Worm (Caenorhabditis elegans) whole organism, young adult: ENCODE results near the gene T19D7.6.

Source experiments
- B0035.1 ChIP-seq: sonication (generic microtip); optimal IDR thresholded peaks from 2 replicates; lab custom pipeline; 2016; ENCODE audit warnings: missing genetic modification characterization, mild to moderate bottlenecking, missing compliant biosample characterization, missing genotype, missing genetic modification reagents
- B0261.1 ChIP-seq: sonication (generic microtip); optimal IDR thresholded peaks from 2 replicates; lab custom pipeline; 2016; ENCODE audit warnings: mild to moderate bottlenecking, missing genetic modification characterization, moderate library complexity, missing compliant biosample characterization
- D2030.7 ChIP-seq: fragments of 200-800 bp; sonication (Bioruptor generic); IDR thresholded peaks from 2 replicates; pipeline ENCODE4 v1.3.6; 2022; ENCODE audit warnings: missing genetic modification reagents, missing genetic modification characterization, missing compliant biosample characterization
- F22D6.2 ChIP-seq: sonication (generic microtip); optimal IDR thresholded peaks from 2 replicates; lab custom pipeline; 2016; ENCODE audit warnings: mild to moderate bottlenecking, missing genetic modification characterization, missing compliant biosample characterization
- F33H1.4 ChIP-seq: fragments of 200-800 bp; sonication (Bioruptor generic); IDR thresholded peaks from 2 replicates; pipeline ENCODE4 v1.3.6; 2022; ENCODE audit warnings: missing genetic modification reagents, missing genetic modification characterization, missing compliant biosample characterization
- F52B5.7 ChIP-seq: sonication (generic microtip); optimal IDR thresholded peaks from 2 replicates; lab custom pipeline; 2016; ENCODE audit warnings: mild to moderate bottlenecking, missing genetic modification characterization, missing compliant biosample characterization
- Y56A3A.18 ChIP-seq: fragments of 200-800 bp; sonication (Bioruptor generic); IDR thresholded peaks from 2 replicates; pipeline ENCODE4 v1.3.6; 2022; ENCODE audit warnings: missing genetic modification reagents, missing genetic modification characterization, missing compliant biosample characterization
- Y67H2A.10 ChIP-seq: fragments of 200-800 bp; sonication (Bioruptor generic); conservative IDR thresholded peaks from 2 replicates; pipeline ENCODE4 v1.3.6; 2022; ENCODE audit warnings: missing genetic modification reagents, missing genetic modification characterization, missing compliant biosample characterization
- Y95B8A.8 ChIP-seq: fragments of 200-800 bp; sonication (Bioruptor generic); IDR thresholded peaks from 2 replicates; pipeline ENCODE4 v1.3.6; 2022; ENCODE audit warnings: missing genetic modification reagents, missing genetic modification characterization, missing compliant biosample characterization
- attf-5 ChIP-seq: fragments of 200-800 bp; sonication (Bioruptor generic); optimal IDR thresholded peaks from 2 replicates; lab custom pipeline; 2018; ENCODE audit warnings: mild to moderate bottlenecking, missing genetic modification characterization, missing compliant biosample characterization
- cebp-1 ChIP-seq, 2 experiments: fragments of 200-800 bp in 1 of 2; sonication (Bioruptor generic) in 1 of 2; sonication (generic microtip) in 1 of 2; IDR thresholded peaks in 1 of 2; optimal IDR thresholded peaks in 1 of 2; 2 replicates each; pipeline versions ENCODE4 v1.3.6 to Lab custom; 2017 to 2022; ENCODE audit warnings: missing compliant biosample characterization in 2 of 2, missing genetic modification characterization in 2 of 2, mild to moderate bottlenecking in 1 of 2, missing genetic modification reagents in 1 of 2, moderate library complexity in 1 of 2
- ceh-100 ChIP-seq: fragments of 200-800 bp; sonication (Bioruptor generic); IDR thresholded peaks from 2 replicates; pipeline ENCODE4 v1.3.6; 2022; ENCODE audit warnings: missing genetic modification reagents, missing genetic modification characterization, missing compliant biosample characterization
- ceh-27 ChIP-seq: fragments of 200-800 bp; sonication (Bioruptor generic); optimal IDR thresholded peaks from 2 replicates; lab custom pipeline; 2018; ENCODE audit warnings: mild to moderate bottlenecking, missing genetic modification characterization, moderate library complexity, missing compliant biosample characterization
- dox-1 ChIP-seq: fragments of 200-800 bp; sonication (Bioruptor generic); IDR thresholded peaks from 2 replicates; pipeline ENCODE4 v1.3.6; 2022; ENCODE audit warnings: missing genetic modification reagents, missing genetic modification characterization, missing compliant biosample characterization
- egrh-3 ChIP-seq: fragments of 200-800 bp; sonication (Bioruptor generic); IDR thresholded peaks from 2 replicates; pipeline ENCODE4 v1.3.6; 2022; ENCODE audit warnings: missing genetic modification reagents, missing genetic modification characterization, missing compliant biosample characterization
- ets-4 ChIP-seq: fragments of 200-800 bp; sonication (Bioruptor generic); optimal IDR thresholded peaks from 2 replicates; lab custom pipeline; 2018; ENCODE audit warnings: mild to moderate bottlenecking, missing genetic modification characterization, missing compliant biosample characterization
- let-607 ChIP-seq, 2 experiments: fragments of 200-800 bp in 1 of 2; sonication (Bioruptor generic) in 1 of 2; sonication (generic microtip) in 1 of 2; optimal IDR thresholded peaks; 2 replicates each; lab custom pipeline; 2016 to 2018; ENCODE audit warnings: mild to moderate bottlenecking in 2 of 2, missing compliant biosample characterization in 2 of 2, missing genetic modification characterization in 2 of 2, moderate library complexity in 2 of 2, missing genotype in 1 of 2
- lin-26 ChIP-seq: fragments of 200-800 bp; sonication (Bioruptor generic); IDR thresholded peaks from 2 replicates; pipeline ENCODE4 v1.3.6; 2022; ENCODE audit warnings: missing genetic modification reagents, missing genetic modification characterization, missing compliant biosample characterization
- lin-54 ChIP-seq: fragments of 200-800 bp; sonication (Bioruptor generic); optimal IDR thresholded peaks from 2 replicates; lab custom pipeline; 2018; ENCODE audit warnings: mild to moderate bottlenecking, missing genetic modification characterization, missing compliant biosample characterization
- madf-3 ChIP-seq: fragments of 200-800 bp; sonication (Bioruptor generic); IDR thresholded peaks from 2 replicates; pipeline ENCODE4 v1.3.6; 2022; ENCODE audit warnings: missing genetic modification reagents, missing genetic modification characterization, missing compliant biosample characterization
- madf-6 ChIP-seq: fragments of 200-800 bp; sonication (Bioruptor generic); IDR thresholded peaks from 2 replicates; pipeline ENCODE4 v1.3.6; 2022; ENCODE audit warnings: missing genetic modification reagents, missing genetic modification characterization, missing compliant biosample characterization
- madf-8 ChIP-seq: fragments of 200-800 bp; sonication (Bioruptor generic); conservative IDR thresholded peaks from 2 replicates; pipeline ENCODE4 v1.3.6; 2022; ENCODE audit warnings: missing genetic modification reagents, missing genetic modification characterization, missing compliant biosample characterization
- mxl-1 ChIP-seq: sonication (generic microtip); optimal IDR thresholded peaks from 2 replicates; lab custom pipeline; 2016; ENCODE audit warnings: missing genetic modification characterization, missing compliant biosample characterization
- nhr-120 ChIP-seq: fragments of 200-800 bp; sonication (Bioruptor generic); IDR thresholded peaks from 2 replicates; pipeline ENCODE4 v1.3.6; 2022; ENCODE audit warnings: missing genetic modification characterization, missing compliant biosample characterization
- nhr-80 ChIP-seq: sonication (generic microtip); optimal IDR thresholded peaks from 2 replicates; lab custom pipeline; 2016; ENCODE audit warnings: missing genetic modification characterization, missing compliant biosample characterization
- nhr-90 ChIP-seq: sonication (generic microtip); optimal IDR thresholded peaks from 2 replicates; lab custom pipeline; 2016; ENCODE audit warnings: missing genotype, mild to moderate bottlenecking, missing genetic modification characterization, missing compliant biosample characterization
- rpc-1 ChIP-seq, 2 experiments: fragments of 150-350 bp in 1 of 2; sonication (generic microtip) in 1 of 2; optimal IDR thresholded peaks; 2 replicates each; lab custom pipeline; 2014 to 2018; ENCODE audit warnings: missing biosample characterization in 1 of 2, missing genetic modification characterization in 1 of 2, missing genetic modification reagents in 1 of 2, missing genotype in 1 of 2
- sea-2 ChIP-seq: fragments of 200-800 bp; sonication (Bioruptor generic); IDR thresholded peaks from 2 replicates; pipeline ENCODE4 v1.3.6; 2022; ENCODE audit warnings: missing genetic modification characterization, missing compliant biosample characterization
- snpc-3.4 ChIP-seq: sonication (generic microtip); optimal IDR thresholded peaks from 2 replicates; lab custom pipeline; 2017; ENCODE audit warnings: missing genetic modification characterization, mild to moderate bottlenecking, missing compliant biosample characterization, antibody characterized with exemption, moderate library complexity, missing genotype, missing genetic modification reagents
- snpc-4 ChIP-seq, 5 experiments: fragments of 150-350 bp in 1 of 5; sonication (generic microtip) in 4 of 5; optimal IDR thresholded peaks; 2 replicates each; lab custom pipeline; 2014 to 2018; ENCODE audit warnings: missing genetic modification characterization in 5 of 5, missing biosample characterization in 3 of 5, antibody characterized with exemption in 2 of 5, mild to moderate bottlenecking in 2 of 5, missing compliant biosample characterization in 2 of 5, missing genotype in 2 of 5, moderate library complexity in 2 of 5, missing genetic modification reagents in 1 of 5
- tbx-9 ChIP-seq: sonication (generic microtip); optimal IDR thresholded peaks from 2 replicates; lab custom pipeline; 2016; ENCODE audit warnings: borderline replicate concordance, missing genetic modification characterization, inconsistent platforms, missing compliant biosample characterization
- unc-62 ChIP-seq: fragments of 150-350 bp; optimal IDR thresholded peaks from 2 replicates; lab custom pipeline; 2014; ENCODE audit warnings: missing biosample characterization, missing genetic modification reagents, missing genetic modification characterization
- zfh-2 ChIP-seq: fragments of 200-800 bp; sonication (Bioruptor generic); conservative IDR thresholded peaks from 2 replicates; pipeline ENCODE4 v1.3.6; 2022; ENCODE audit warnings: missing genetic modification reagents, missing genetic modification characterization, missing compliant biosample characterization
- ztf-22 ChIP-seq: fragments of 200-800 bp; sonication (Bioruptor generic); optimal IDR thresholded peaks from 2 replicates; lab custom pipeline; 2018; ENCODE audit warnings: mild to moderate bottlenecking, missing genetic modification characterization, moderate library complexity, missing compliant biosample characterization
- ztf-25 ChIP-seq: fragments of 200-800 bp; sonication (Bioruptor generic); IDR thresholded peaks from 2 replicates; pipeline ENCODE4 v1.3.6; 2022; ENCODE audit warnings: missing genetic modification reagents, missing genetic modification characterization, missing compliant biosample characterization

T19D7.6 gene

DNA sequence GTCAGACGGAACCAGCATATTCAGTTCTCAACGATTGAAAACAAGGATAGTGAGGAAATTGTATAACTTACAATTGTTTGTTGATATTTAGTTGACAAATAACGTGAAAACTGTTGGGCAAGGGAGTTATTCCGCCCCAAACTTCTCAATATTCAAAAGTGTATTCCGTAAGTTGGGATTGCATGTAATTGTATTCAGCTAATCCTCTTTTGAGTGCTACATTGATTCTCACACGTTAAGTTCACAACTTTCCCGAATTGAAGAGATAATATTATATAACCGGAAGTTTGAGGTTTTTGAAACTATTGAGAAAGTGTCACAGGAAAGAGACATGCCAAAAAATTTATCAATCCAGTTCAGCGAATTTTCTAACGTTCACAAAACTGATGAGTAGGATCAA lies 15.8 kb downstream of the T19D7.6 start, which contains the start of gene ifc-2:
ifc-2 (minus strand) TSS at position 101 of the 400 bp plus-strand sequence.
- no peak for TF ChIP-seq lin-54 (GFP tag; lab: Kevin White, UChicago)

DNA sequence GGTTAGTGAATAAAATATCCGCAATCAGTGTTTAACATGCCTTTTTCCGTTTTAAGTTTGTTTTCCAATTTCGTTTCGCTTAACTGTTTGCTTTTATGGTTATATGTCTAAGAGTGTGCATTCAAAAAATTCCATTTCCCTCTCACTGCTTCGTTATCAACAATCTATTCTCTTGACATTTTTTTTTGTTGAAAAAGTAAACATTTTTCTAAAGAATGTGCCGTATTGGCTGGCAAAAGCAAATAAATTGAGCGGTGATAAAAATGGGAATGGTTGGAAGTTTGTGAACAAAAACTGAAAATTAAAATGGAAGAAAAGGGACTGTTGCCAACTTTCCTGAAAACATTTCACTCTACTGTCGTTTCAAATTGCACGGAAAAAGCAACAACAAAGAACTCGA lies 19.0 kb downstream of the T19D7.6 start:
- TF ChIP-seq nhr-90 (tag; lab: Kevin White, UChicago) (no peak), lin-26 (no peak), nhr-80 (peak; percentile 72), nhr-120 (GFP tag; lab: Robert Waterston, UW) (no peak), snpc-4 (GFP tag; optimal IDR thresholded peaks at IDR 0.05; lab: Kevin White, UChicago) (no peak), snpc-4 (tag; optimal IDR thresholded peaks at IDR 0.05; lab: Kevin White, UChicago) (peak in 1 of 4 experiments; percentile 32)
- TF ChIP-seq, all 124 proteins: peak for 2

- TF ChIP-seq nhr-80 (peak; percentile 63), attf-5 (GFP tag; lab: Kevin White, UChicago) (no peak), lin-54 (GFP tag; lab: Kevin White, UChicago) (no peak), egrh-3 (GFP tag; lab: Robert Waterston, UW) (no peak)
Measured at ce11 chrX:646493-646892, 24.1 kb downstream of the T19D7.6 start.

DNA sequence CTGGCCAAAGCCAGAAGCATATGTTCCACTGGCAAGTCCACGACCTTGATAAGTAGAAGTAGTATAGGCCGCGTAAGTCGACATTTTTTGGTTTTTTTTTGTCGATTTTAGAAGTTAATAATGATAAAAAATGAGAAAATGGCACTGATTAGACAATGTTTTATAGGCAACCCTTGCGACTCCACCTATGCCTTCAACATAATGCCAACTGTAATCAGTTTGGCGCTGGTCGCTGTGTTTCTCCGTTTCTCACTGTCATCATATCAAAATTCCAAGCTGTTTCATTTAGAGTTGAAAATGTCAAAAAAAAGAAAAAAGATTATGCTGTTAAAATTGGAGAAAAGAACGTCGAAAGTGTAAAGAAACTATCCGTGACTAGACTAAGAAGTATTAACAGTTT lies 25.0 kb downstream of the T19D7.6 start:
- TF ChIP-seq cebp-1 (GFP tag; IDR thresholded peaks at IDR 0.05; lab: Robert Waterston, UW) (no peak), cebp-1 (tag; optimal IDR thresholded peaks at IDR 0.05; lab: Kevin White, UChicago) (peak; percentile 2), B0035.1 (no peak), tbx-9 (no peak), ceh-27 (GFP tag; lab: Kevin White, UChicago) (no peak), let-607 (tag; optimal IDR thresholded peaks at IDR 0.05; lab: Kevin White, UChicago) (peak; percentile 80 to 90), nhr-80 (peak; percentile 93), zfh-2 (GFP tag; lab: Robert Waterston, UW) (no peak), madf-3 (GFP tag; lab: Robert Waterston, UW) (no peak)

- no peak for TF ChIP-seq Y56A3A.18 (GFP tag; lab: Robert Waterston, UW)
- no peak for TF ChIP-seq unc-62 (GFP tag; lab: Kevin White, UChicago)
- peak; percentile 21 for TF ChIP-seq nhr-80
- no peak for TF ChIP-seq F22D6.2 (tag; lab: Kevin White, UChicago)
- TF ChIP-seq rpc-1 (optimal IDR thresholded peaks at IDR 0.05; lab: Kevin White, UChicago): no peak
- no peak for TF ChIP-seq rpc-1 (tag; optimal IDR thresholded peaks at IDR 0.05; lab: Kevin White, UChicago)
- TF ChIP-seq D2030.7 (GFP tag; lab: Robert Waterston, UW): no peak
- TF ChIP-seq ztf-22 (GFP tag; lab: Kevin White, UChicago): no peak
Measured at ce11 chrX:642817-643216, 27.8 kb downstream of the T19D7.6 start.

DNA sequence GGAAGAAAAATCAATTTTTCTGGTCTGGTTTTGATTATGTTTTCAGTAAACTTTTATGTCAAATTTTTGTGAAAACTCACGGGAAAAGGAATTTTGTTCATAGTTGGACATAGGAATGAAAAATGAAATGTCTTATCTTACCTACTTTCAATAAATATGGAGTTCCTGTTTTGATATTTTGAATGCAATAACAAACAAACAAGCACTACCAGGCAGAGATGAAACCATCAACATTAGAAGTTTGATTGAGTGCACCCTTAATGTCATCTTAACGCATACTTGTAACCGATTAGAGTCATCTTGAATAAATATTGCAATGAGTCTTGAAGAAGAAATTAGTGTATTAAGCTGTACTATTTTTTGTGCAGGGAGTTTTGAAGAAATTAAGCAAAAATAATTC lies 29.2 kb downstream of the T19D7.6 start, which contains the start of gene M6.11:
M6.11 (minus strand) TSS at position 101 of the 400 bp plus-strand sequence.
- no peak for TF ChIP-seq nhr-120 (GFP tag; lab: Robert Waterston, UW)
- no peak for TF ChIP-seq Y67H2A.10 (GFP tag; lab: Robert Waterston, UW)
- TF ChIP-seq dox-1 (GFP tag; lab: Robert Waterston, UW): no peak
- TF ChIP-seq snpc-3.4: no peak
- TF ChIP-seq B0261.1 (tag; lab: Kevin White, UChicago): no peak
- TF ChIP-seq madf-3 (GFP tag; lab: Robert Waterston, UW): no peak

DNA sequence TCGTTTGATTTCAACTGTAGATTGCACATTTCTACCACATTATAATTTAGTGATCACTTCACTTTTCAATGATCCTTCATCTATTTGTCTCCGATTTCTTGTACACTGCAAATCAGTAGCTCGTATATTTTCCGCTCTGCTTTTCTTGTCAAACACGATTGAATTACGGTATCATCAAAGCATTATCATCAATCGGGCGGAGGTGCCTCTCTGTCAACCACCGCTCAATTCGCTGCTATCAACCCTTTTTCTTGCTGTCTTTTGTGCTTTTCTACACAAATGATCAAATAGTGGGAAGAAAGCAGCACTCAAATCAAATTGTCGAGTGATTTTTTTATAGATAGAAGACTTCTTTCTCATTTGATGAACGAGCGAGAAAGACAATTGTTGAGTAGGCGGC lies 33.0 kb downstream of the T19D7.6 start:
- TF ChIP-seq B0261.1 (tag; lab: Kevin White, UChicago) (no peak), rpc-1 (optimal IDR thresholded peaks at IDR 0.05; lab: Kevin White, UChicago) (no peak), rpc-1 (tag; optimal IDR thresholded peaks at IDR 0.05; lab: Kevin White, UChicago) (no peak), mxl-1 (tag; lab: Kevin White, UChicago) (no peak), dox-1 (GFP tag; lab: Robert Waterston, UW) (no peak), F52B5.7 (no peak), madf-3 (GFP tag; lab: Robert Waterston, UW) (no peak), B0035.1 (no peak), madf-8 (GFP tag; lab: Robert Waterston, UW) (no peak), ztf-25 (GFP tag; lab: Robert Waterston, UW) (no peak), ets-4 (peak; percentile 16), Y95B8A.8 (no peak), nhr-80 (peak; percentile 89), sea-2 (GFP tag; lab: Robert Waterston, UW) (no peak), madf-6 (GFP tag; lab: Robert Waterston, UW) (no peak), lin-54 (GFP tag; lab: Kevin White, UChicago) (no peak), ceh-100 (GFP tag; lab: Robert Waterston, UW) (no peak), F33H1.4 (GFP tag; lab: Robert Waterston, UW) (no peak)
